Fruit fly (Drosophila melanogaster) whole organism, pupa: Measurements from ENCODE around the gene CG43072.

Experiments used
- CG10348 ChIP-seq: fragments of 200-800 bp; sonication (Bioruptor generic); IDR thresholded peaks from 2 replicates; pipeline ENCODE4 v1.3.6; 2022; ENCODE audit warnings: missing biosample characterization, missing genetic modification characterization
- CG12605 ChIP-seq: fragments of 200-800 bp; sonication (Bioruptor generic); IDR thresholded peaks from 2 replicates; pipeline ENCODE4 v1.3.6; 2022; ENCODE audit warnings: missing biosample characterization, missing genetic modification characterization
- CG15710 ChIP-seq: fragments of 200-800 bp; sonication (Bioruptor generic); optimal IDR thresholded peaks from 2 replicates; lab custom pipeline; 2018; ENCODE audit warnings: missing biosample characterization, mild to moderate bottlenecking, missing genetic modification characterization, moderate library complexity
- CG32121 ChIP-seq: fragments of 200-800 bp; sonication (Bioruptor generic); IDR thresholded peaks from 2 replicates; pipeline ENCODE4 v1.3.6; 2022; ENCODE audit warnings: missing biosample characterization, missing genetic modification characterization
- CG4496 ChIP-seq: fragments of 200-800 bp; sonication (Bioruptor generic); IDR thresholded peaks from 3 replicates; pipeline ENCODE4 v1.3.6; 2022; ENCODE audit warnings: missing biosample characterization, missing genetic modification characterization
- CG8159 ChIP-seq: fragments of 200-800 bp; sonication (Bioruptor generic); optimal IDR thresholded peaks from 3 replicates; lab custom pipeline; 2018; ENCODE audit warnings: missing biosample characterization, mild to moderate bottlenecking, missing genetic modification characterization, moderate library complexity
- EcR ChIP-seq: fragments of 200-800 bp; sonication (Bioruptor generic); optimal IDR thresholded peaks from 3 replicates; lab custom pipeline; 2019; ENCODE audit warnings: missing biosample characterization, missing genetic modification characterization, mild to moderate bottlenecking, moderate library complexity, missing genetic modification reagents
- Pif1B ChIP-seq: fragments of 200-800 bp; sonication (Bioruptor generic); optimal IDR thresholded peaks from 3 replicates; lab custom pipeline; 2016; ENCODE audit warnings: missing biosample characterization, missing genetic modification characterization
- Snoo ChIP-seq: fragments of 200-800 bp; sonication (Bioruptor generic); optimal IDR thresholded peaks from 3 replicates; lab custom pipeline; 2017; ENCODE audit warnings: missing biosample characterization, mild to moderate bottlenecking, missing genetic modification characterization, inconsistent platforms

dm6 chr3L:21090245-21090644 lies 24.6 kb downstream of the CG43072 start:
- no peak for TF ChIP-seq EcR (GFP tag; lab: Kevin White, UChicago)
- TF ChIP-seq CG10348 (GFP tag; lab: Robert Waterston, UW): no peak
- no peak for TF ChIP-seq Snoo
- TF ChIP-seq CG8159 (tag; lab: Kevin White, UChicago): no peak
- TF ChIP-seq CG4496: no peak
- TF ChIP-seq CG15710 (tag; lab: Kevin White, UChicago): no peak
- TF ChIP-seq CG12605 (GFP tag; lab: Robert Waterston, UW): no peak
- TF ChIP-seq Pif1B (GFP tag; lab: Kevin White, UChicago): no peak
- no peak for TF ChIP-seq CG32121
